Worm (Caenorhabditis elegans) whole organism, L1 larva: ENCODE measurements around the gene wrt-4.

Source experiments
- F16B12.6 ChIP-seq: fragments of 150-350 bp; optimal IDR thresholded peaks from 2 replicates; lab custom pipeline; 2014; ENCODE audit warnings: missing biosample characterization, missing genetic modification characterization
- aha-1 ChIP-seq: fragments of 150-350 bp; optimal IDR thresholded peaks from 2 replicates; lab custom pipeline; 2014; ENCODE audit warnings: missing biosample characterization, missing genetic modification characterization
- aly-2 ChIP-seq: fragments of 150-350 bp; optimal IDR thresholded peaks from 2 replicates; lab custom pipeline; 2014; ENCODE audit warnings: missing biosample characterization, missing genetic modification characterization
- ama-1 ChIP-seq: fragments of 150-350 bp; optimal IDR thresholded peaks from 2 replicates; lab custom pipeline; 2014
- blmp-1 ChIP-seq: fragments of 150-350 bp; optimal IDR thresholded peaks from 2 replicates; lab custom pipeline; 2014; ENCODE audit warnings: missing biosample characterization, missing genetic modification characterization
- ceh-63 ChIP-seq: fragments of 200-800 bp; sonication (Bioruptor generic); optimal IDR thresholded peaks from 2 replicates; lab custom pipeline; 2018; ENCODE audit warnings: mild to moderate bottlenecking, missing genetic modification characterization, missing compliant biosample characterization
- ceh-8 ChIP-seq: fragments of 200-800 bp; sonication (Bioruptor generic); optimal IDR thresholded peaks from 2 replicates; lab custom pipeline; 2018; ENCODE audit warnings: mild to moderate bottlenecking, missing genetic modification characterization, moderate library complexity, missing compliant biosample characterization
- ceh-82 ChIP-seq, 3 experiments: fragments of 150-350 bp in 1 of 3; sonication (generic microtip) in 2 of 3; optimal IDR thresholded peaks; 2 replicates each; lab custom pipeline; 2014 to 2017; ENCODE audit warnings: missing biosample characterization in 3 of 3, missing genetic modification characterization in 3 of 3
- dpl-1 ChIP-seq, 3 experiments: fragments of 150-350 bp in 2 of 3; sonication (generic microtip) in 1 of 3; optimal IDR thresholded peaks; 2 replicates each; lab custom pipeline; 2014 to 2017; ENCODE audit warnings: missing biosample characterization in 3 of 3, missing genetic modification characterization in 3 of 3, missing genetic modification reagents in 3 of 3
- dsc-1 ChIP-seq: sonication (generic microtip); optimal IDR thresholded peaks from 2 replicates; lab custom pipeline; 2016; ENCODE audit warnings: mild to moderate bottlenecking, missing genetic modification characterization, missing compliant biosample characterization
- efl-1 ChIP-seq, 4 experiments: fragments of 150-350 bp; optimal IDR thresholded peaks in 3 of 4; peaks in 1 of 4; 1 replicate in 1 of 4; 2 replicates in 3 of 4; lab custom pipeline; 2014; ENCODE audit warnings: missing biosample characterization in 2 of 4, missing genetic modification characterization in 2 of 4, missing genetic modification reagents in 2 of 4
- egl-13 ChIP-seq: sonication (generic microtip); optimal IDR thresholded peaks from 2 replicates; lab custom pipeline; 2016; ENCODE audit warnings: missing genotype, missing genetic modification reagents, missing genetic modification characterization, missing compliant biosample characterization
- egl-27 ChIP-seq, 2 experiments: fragments of 150-350 bp in 1 of 2; sonication (generic microtip); optimal IDR thresholded peaks; 3 replicates each; lab custom pipeline; 2017 to 2018; ENCODE audit warnings: missing biosample characterization in 2 of 2, missing genetic modification characterization in 2 of 2, missing genetic modification reagents in 2 of 2
- fkh-10 ChIP-seq: sonication (generic microtip); optimal IDR thresholded peaks from 2 replicates; lab custom pipeline; 2017; ENCODE audit warnings: missing biosample characterization, missing genetic modification reagents, missing genetic modification characterization
- fkh-4 ChIP-seq: sonication (generic microtip); optimal IDR thresholded peaks from 2 replicates; lab custom pipeline; 2016; ENCODE audit warnings: missing compliant biosample characterization, missing genetic modification characterization, borderline replicate concordance
- fkh-8 ChIP-seq: sonication (generic microtip); optimal IDR thresholded peaks from 2 replicates; lab custom pipeline; 2016; ENCODE audit warnings: mild to moderate bottlenecking, missing genetic modification characterization, missing compliant biosample characterization
- fos-1 ChIP-seq: fragments of 150-350 bp; optimal IDR thresholded peaks from 2 replicates; lab custom pipeline; 2014; ENCODE audit warnings: missing biosample characterization, missing genetic modification characterization
- hpl-2 ChIP-seq: fragments of 150-350 bp; optimal IDR thresholded peaks from 2 replicates; lab custom pipeline; 2014; ENCODE audit warnings: missing biosample characterization, missing genetic modification reagents, missing genetic modification characterization
- irx-1 ChIP-seq: sonication (generic microtip); optimal IDR thresholded peaks from 2 replicates; lab custom pipeline; 2016; ENCODE audit warnings: missing genetic modification characterization, missing compliant biosample characterization
- isw-1 ChIP-seq: fragments of 200-800 bp; sonication (Bioruptor generic); IDR thresholded peaks from 2 replicates; pipeline ENCODE4 v1.3.6; 2022; ENCODE audit warnings: missing genetic modification characterization, missing compliant biosample characterization
- lin-14 ChIP-seq: fragments of 200-800 bp; sonication (Bioruptor generic); optimal IDR thresholded peaks from 2 replicates; lab custom pipeline; 2018; ENCODE audit warnings: mild to moderate bottlenecking, missing genetic modification characterization, moderate library complexity, missing compliant biosample characterization
- lin-15B ChIP-seq: fragments of 150-350 bp; sonication (generic microtip); optimal IDR thresholded peaks from 3 replicates; lab custom pipeline; 2014; ENCODE audit warnings: missing biosample characterization, missing genetic modification characterization
- lin-35 ChIP-seq, 2 experiments: fragments of 150-350 bp; optimal IDR thresholded peaks; 2 replicates each; lab custom pipeline; 2014; ENCODE audit warnings: missing biosample characterization in 2 of 2, missing genetic modification characterization in 2 of 2, missing genetic modification reagents in 2 of 2
- lir-3 ChIP-seq: sonication (generic microtip); optimal IDR thresholded peaks from 2 replicates; lab custom pipeline; 2016; ENCODE audit warnings: mild to moderate bottlenecking, missing genetic modification characterization, moderate library complexity, missing compliant biosample characterization; ENCODE audit not compliant: poor library complexity
- lsy-2 ChIP-seq, 2 experiments: fragments of 150-350 bp; optimal IDR thresholded peaks; 2 replicates each; lab custom pipeline; 2014; ENCODE audit warnings: missing biosample characterization in 2 of 2, missing genetic modification characterization in 2 of 2
- mep-1 ChIP-seq: fragments of 150-350 bp; optimal IDR thresholded peaks from 2 replicates; lab custom pipeline; 2014; ENCODE audit warnings: missing biosample characterization, missing genetic modification characterization
- nhr-12 ChIP-seq: sonication (generic microtip); optimal IDR thresholded peaks from 2 replicates; lab custom pipeline; 2017; ENCODE audit warnings: missing biosample characterization, missing genetic modification characterization
- nhr-237 ChIP-seq: fragments of 150-350 bp; optimal IDR thresholded peaks from 2 replicates; lab custom pipeline; 2014; ENCODE audit warnings: missing biosample characterization, missing genetic modification characterization
- nhr-28 ChIP-seq: fragments of 150-350 bp; optimal IDR thresholded peaks from 2 replicates; lab custom pipeline; 2014; ENCODE audit warnings: missing biosample characterization, missing genetic modification characterization
- nhr-71 ChIP-seq: sonication (generic microtip); optimal IDR thresholded peaks from 2 replicates; lab custom pipeline; 2016; ENCODE audit warnings: mild to moderate bottlenecking, missing genetic modification characterization, moderate library complexity, missing compliant biosample characterization
- nhr-76 ChIP-seq: sonication (generic microtip); optimal IDR thresholded peaks from 2 replicates; lab custom pipeline; 2017; ENCODE audit warnings: missing biosample characterization, missing genetic modification characterization
- nhr-85 ChIP-seq: sonication (generic microtip); peaks from one replicate; lab custom pipeline; 2016; ENCODE audit warnings: missing genetic modification characterization, inconsistent platforms, missing compliant biosample characterization
- nhr-90 ChIP-seq: sonication (generic microtip); optimal IDR thresholded peaks from 2 replicates; lab custom pipeline; 2016; ENCODE audit warnings: mild to moderate bottlenecking, missing genetic modification characterization, missing compliant biosample characterization; ENCODE audit not compliant: poor library complexity
- pag-3 ChIP-seq: sonication (generic microtip); optimal IDR thresholded peaks from 2 replicates; lab custom pipeline; 2017; ENCODE audit warnings: missing genetic modification characterization, mild to moderate bottlenecking, missing compliant biosample characterization, antibody characterized with exemption, borderline replicate concordance; ENCODE audit not compliant: insufficient read depth
- snpc-4 ChIP-seq: fragments of 150-350 bp; optimal IDR thresholded peaks from 2 replicates; lab custom pipeline; 2014; ENCODE audit warnings: missing biosample characterization, missing genetic modification characterization
- sptf-1 ChIP-seq: fragments of 150-350 bp; optimal IDR thresholded peaks from 2 replicates; lab custom pipeline; 2014; ENCODE audit warnings: missing biosample characterization, missing genetic modification characterization
- sup-37 ChIP-seq: fragments of 200-800 bp; sonication (Bioruptor generic); optimal IDR thresholded peaks from 2 replicates; lab custom pipeline; 2018; ENCODE audit warnings: mild to moderate bottlenecking, missing genetic modification characterization, missing compliant biosample characterization
- swsn-7 ChIP-seq: sonication (generic microtip); optimal IDR thresholded peaks from 2 replicates; lab custom pipeline; 2016; ENCODE audit warnings: missing genetic modification characterization, missing compliant biosample characterization
- tbx-2 ChIP-seq: sonication (generic microtip); optimal IDR thresholded peaks from 2 replicates; lab custom pipeline; 2016; ENCODE audit warnings: missing genetic modification characterization, missing compliant biosample characterization
- unc-130 ChIP-seq: fragments of 150-350 bp; optimal IDR thresholded peaks from 2 replicates; lab custom pipeline; 2017; ENCODE audit warnings: missing biosample characterization, missing genetic modification characterization, inconsistent platforms
- unc-30 ChIP-seq: sonication (generic microtip); optimal IDR thresholded peaks from 2 replicates; lab custom pipeline; 2017; ENCODE audit warnings: missing biosample characterization, missing genetic modification characterization
- unc-62 ChIP-seq: fragments of 150-350 bp; optimal IDR thresholded peaks from 2 replicates; lab custom pipeline; 2014; ENCODE audit warnings: missing biosample characterization, missing genetic modification reagents, missing genetic modification characterization
- unc-86 ChIP-seq: sonication (generic microtip); optimal IDR thresholded peaks from 2 replicates; lab custom pipeline; 2016; ENCODE audit warnings: missing genetic modification characterization, missing compliant biosample characterization
- unc-98 ChIP-seq: fragments of 200-800 bp; sonication (Bioruptor generic); IDR thresholded peaks from 2 replicates; pipeline ENCODE4 v1.3.6; 2022; ENCODE audit warnings: missing genetic modification characterization, missing compliant biosample characterization
- vab-15 ChIP-seq: sonication (generic microtip); optimal IDR thresholded peaks from 2 replicates; lab custom pipeline; 2017; ENCODE audit warnings: missing genotype, mild to moderate bottlenecking, missing genetic modification characterization, missing compliant biosample characterization
- xbp-1 ChIP-seq: sonication (generic microtip); optimal IDR thresholded peaks from 2 replicates; lab custom pipeline; 2016; ENCODE audit warnings: missing genetic modification characterization, missing compliant biosample characterization
- zip-4 ChIP-seq: fragments of 200-800 bp; sonication (Bioruptor generic); optimal IDR thresholded peaks from 2 replicates; lab custom pipeline; 2018; ENCODE audit warnings: mild to moderate bottlenecking, missing genetic modification characterization, moderate library complexity, missing compliant biosample characterization
- ztf-11 ChIP-seq, 2 experiments: sonication (generic microtip); optimal IDR thresholded peaks; 2 replicates each; lab custom pipeline; 2016 to 2017; ENCODE audit warnings: missing genetic modification characterization in 2 of 2, missing biosample characterization in 1 of 2, missing compliant biosample characterization in 1 of 2
- ztf-4 ChIP-seq: fragments of 150-350 bp; optimal IDR thresholded peaks from 2 replicates; lab custom pipeline; 2014; ENCODE audit warnings: missing biosample characterization, missing genetic modification characterization

The wrt-4 gene

ce11 chrX:15707913-15708312, 49.2 kb downstream of the wrt-4 start, which contains the start of gene nhr-48:
Gene nhr-48 (plus strand): TSS chrX:15708213.
- no peak for TF ChIP-seq dsc-1
- peak; percentile 8 for TF ChIP-seq blmp-1 (tag; lab: Kevin White, UChicago)

ce11 chrX:15707366-15707892, 49.6 kb downstream of the wrt-4 start:
- peak; percentile 26 for TF ChIP-seq ceh-8 (GFP tag; lab: Kevin White, UChicago)
- TF ChIP-seq vab-15 = peak; percentile 33
- TF ChIP-seq fkh-10 (GFP tag; lab: Kevin White, UChicago) = peak; percentile 78
- TF ChIP-seq unc-130 (tag; lab: Kevin White, UChicago) = peak; percentile 52
- no peak for TF ChIP-seq ama-1 (lab: Kevin White, UChicago)
- TF ChIP-seq lin-14 (GFP tag; lab: Kevin White, UChicago) = peak; percentile 99
- TF ChIP-seq egl-13 (tag; lab: Kevin White, UChicago) = peak; percentile 80
- TF ChIP-seq hpl-2 (GFP tag; lab: Kevin White, UChicago) = no peak
- peak in 2 of 3 experiments; percentile 26 to 39 for TF ChIP-seq dpl-1 (GFP tag; optimal IDR thresholded peaks at IDR 0.05; lab: Kevin White, UChicago)
- no peak for TF ChIP-seq aly-2 (tag; lab: Kevin White, UChicago)
- peak; percentile 68 for TF ChIP-seq mep-1 (tag; lab: Kevin White, UChicago)
- TF ChIP-seq dsc-1 = peak; percentile 68
- TF ChIP-seq swsn-7 (tag; lab: Kevin White, UChicago) = peak; percentile 85
- peak; percentile 67 for TF ChIP-seq xbp-1 (tag; lab: Kevin White, UChicago)
- peak; percentile 23 to 69 for TF ChIP-seq efl-1 (optimal IDR thresholded peaks at IDR 0.05; lab: Kevin White, UChicago)
- TF ChIP-seq efl-1 (GFP tag; optimal IDR thresholded peaks at IDR 0.05 in 1 of 2; lab: Kevin White, UChicago) = peak in 1 of 2 experiments; percentile 14
- peak; percentile 35 to 53 for TF ChIP-seq lin-35 (GFP tag; optimal IDR thresholded peaks at IDR 0.05; lab: Kevin White, UChicago)
- peak; percentile 52 for TF ChIP-seq nhr-237 (tag; lab: Kevin White, UChicago)
- peak; percentile 41 for TF ChIP-seq nhr-90 (tag; lab: Kevin White, UChicago)
- no peak for TF ChIP-seq ceh-63 (GFP tag; lab: Kevin White, UChicago)
- no peak for TF ChIP-seq F16B12.6 (tag; lab: Kevin White, UChicago)
- peak; percentile 52 for TF ChIP-seq zip-4 (GFP tag; lab: Kevin White, UChicago)
- peak; percentile 87 for TF ChIP-seq unc-86 (tag; lab: Kevin White, UChicago)
- peak; percentile 95 for TF ChIP-seq nhr-71
- TF ChIP-seq fkh-4 = no peak
- TF ChIP-seq fkh-8 = peak; percentile 96
- peak; percentile 40 for TF ChIP-seq snpc-4 (tag; lab: Kevin White, UChicago)
- peak in 1 of 2 experiments; percentile 55 for TF ChIP-seq ztf-11 (tag; optimal IDR thresholded peaks at IDR 0.05; lab: Kevin White, UChicago)
- peak; percentile 92 for TF ChIP-seq tbx-2 (tag; lab: Kevin White, UChicago)
- TF ChIP-seq sptf-1 (tag; lab: Kevin White, UChicago) = no peak
- TF ChIP-seq irx-1 (tag; lab: Kevin White, UChicago) = peak; percentile 46
- TF ChIP-seq ceh-82 (tag; optimal IDR thresholded peaks at IDR 0.05; lab: Kevin White, UChicago) = peak; percentile 74 to 81 (median 79)
- TF ChIP-seq fos-1 = peak; percentile 29
- TF ChIP-seq unc-30 (tag; lab: Kevin White, UChicago) = no peak
- TF ChIP-seq egl-27 (tag; optimal IDR thresholded peaks at IDR 0.05; lab: Kevin White, UChicago) = peak; percentile 88 to 91
- TF ChIP-seq ztf-4 (tag; lab: Kevin White, UChicago) = peak; percentile 58
- TF ChIP-seq sup-37 = peak; percentile 43
- TF ChIP-seq nhr-76 (tag; lab: Kevin White, UChicago) = no peak
- TF ChIP-seq unc-62 = no peak
- peak; percentile 16 for TF ChIP-seq lir-3
- no peak for TF ChIP-seq nhr-28 (tag; lab: Kevin White, UChicago)
- no peak for TF ChIP-seq lin-15B (tag; lab: Kevin White, UChicago)
- peak; percentile 89 for TF ChIP-seq nhr-85 (tag; lab: Kevin White, UChicago)
- TF ChIP-seq lsy-2 (tag; optimal IDR thresholded peaks at IDR 0.05; lab: Kevin White, UChicago) = peak; percentile 67 to 83
- TF ChIP-seq nhr-12 (tag; lab: Kevin White, UChicago) = no peak
- TF ChIP-seq aha-1 (tag; lab: Kevin White, UChicago) = no peak
- peak; percentile 75 for TF ChIP-seq isw-1 (GFP tag; lab: Robert Waterston, UW)
- no peak for TF ChIP-seq pag-3 (tag; lab: Kevin White, UChicago)
- TF ChIP-seq unc-98 = peak; percentile 59; the same call in 1 of the 2 replicates
- peak; percentile 24 for TF ChIP-seq blmp-1 (tag; lab: Kevin White, UChicago)
